Worm (Caenorhabditis elegans): ENCODE data around the gene glo-3.

glo-3 gene

ce11 chrX:10555189-10555964, 21.9 kb downstream of the glo-3 start, which contains the start of gene syd-2 (continued):
- TF ChIP-seq nhr-77 (tag; optimal IDR thresholded peaks at IDR 0.05) (peak; percentile 74), nhr-20 (tag; optimal IDR thresholded peaks at IDR 0.05) (peak; percentile 82), dpl-1 (GFP tag; optimal IDR thresholded peaks at IDR 0.05) (peak; percentile 13 to 47 (median 32)), egl-27 (tag; optimal IDR thresholded peaks at IDR 0.05) (peak in 1 of 2 experiments; percentile 58), efl-1 (optimal IDR thresholded peaks at IDR 0.05) (peak; percentile 37 to 46), efl-1 (GFP tag; optimal IDR thresholded peaks at IDR 0.05 in 1 of 2) (peak in 1 of 2 experiments; percentile 73), unc-30 (tag; optimal IDR thresholded peaks at IDR 0.05) (no peak), ceh-63 (GFP tag; optimal IDR thresholded peaks at IDR 0.05) (no peak), grh-1 (GFP tag; IDR thresholded peaks at IDR 0.05) (no peak), snu-23 (GFP tag; optimal IDR thresholded peaks at IDR 0.05) (peak; percentile 86), mdl-1 (tag; optimal IDR thresholded peaks at IDR 0.05) (peak in 1 of 2 experiments; percentile 15), hlh-4 (tag; optimal IDR thresholded peaks at IDR 0.05) (no peak), lir-3 (tag; optimal IDR thresholded peaks at IDR 0.05; ENCODE audit: poor library complexity) (no peak), zip-4 (GFP tag; optimal IDR thresholded peaks at IDR 0.05) (no peak), hpl-2 (GFP tag; optimal IDR thresholded peaks at IDR 0.05) (no peak), egl-13 (tag; optimal IDR thresholded peaks at IDR 0.05) (peak; percentile 43), tlp-1 (tag; optimal IDR thresholded peaks at IDR 0.05) (no peak), lin-13 (GFP tag; optimal IDR thresholded peaks at IDR 0.05) (no peak), mef-2 (tag; optimal IDR thresholded peaks at IDR 0.05) (no peak), fkh-4 (tag; optimal IDR thresholded peaks at IDR 0.05; ENCODE audit: borderline replicate concordance) (peak; percentile 9), nhr-85 (tag) (peak; percentile 79), Y116A8C.19 (tag; optimal IDR thresholded peaks at IDR 0.05; ENCODE audit: borderline replicate concordance) (no peak), nhr-28 (tag; optimal IDR thresholded peaks at IDR 0.05) (no peak), nhr-12 (tag; optimal IDR thresholded peaks at IDR 0.05) (no peak), sup-37 (GFP tag; optimal IDR thresholded peaks at IDR 0.05) (peak; percentile 33), ztf-4 (tag; optimal IDR thresholded peaks at IDR 0.05) (peak; percentile 22), nhr-71 (tag; optimal IDR thresholded peaks at IDR 0.05) (peak; percentile 90), mab-9 (GFP tag; IDR thresholded peaks at IDR 0.05) (no peak), lin-39 (tag; optimal IDR thresholded peaks at IDR 0.05) (no peak), fos-1 (tag; optimal IDR thresholded peaks at IDR 0.05) (peak; percentile 41), F16B12.6 (tag; optimal IDR thresholded peaks at IDR 0.05) (no peak), nhr-76 (tag; optimal IDR thresholded peaks at IDR 0.05) (no peak), aha-1 (tag; optimal IDR thresholded peaks at IDR 0.05) (no peak), unc-130 (tag; optimal IDR thresholded peaks at IDR 0.05) (peak; percentile 36), skn-1 (tag; optimal IDR thresholded peaks at IDR 0.05) (peak; percentile 75), lin-14 (GFP tag; optimal IDR thresholded peaks at IDR 0.05) (peak; percentile 99), C16A3.4 (tag; optimal IDR thresholded peaks at IDR 0.05) (peak; percentile 45), vab-15 (tag; optimal IDR thresholded peaks at IDR 0.05) (no peak), aly-2 (tag; optimal IDR thresholded peaks at IDR 0.05) (no peak), mep-1 (tag; optimal IDR thresholded peaks at IDR 0.05) (peak; percentile 80), ceh-88 (GFP tag; IDR thresholded peaks at IDR 0.05) (no peak), pax-3 (tag; optimal IDR thresholded peaks at IDR 0.05) (no peak), nhr-47 (tag; optimal IDR thresholded peaks at IDR 0.05) (peak; percentile 75), ceh-8 (GFP tag; optimal IDR thresholded peaks at IDR 0.05) (peak; percentile 23), C34B4.2 (tag; optimal IDR thresholded peaks at IDR 0.05) (no peak), nhr-90 (tag; optimal IDR thresholded peaks at IDR 0.05; ENCODE audit: poor library complexity) (peak; percentile 49), pag-3 (tag; optimal IDR thresholded peaks at IDR 0.05; ENCODE audit: borderline replicate concordance, insufficient read depth) (no peak), xbp-1 (tag; optimal IDR thresholded peaks at IDR 0.05) (peak; percentile 59), snpc-4 (tag; optimal IDR thresholded peaks at IDR 0.05) (no peak), irx-1 (tag; optimal IDR thresholded peaks at IDR 0.05) (peak; percentile 69), elt-2 (tag; optimal IDR thresholded peaks at IDR 0.05) (peak; percentile 23)

Data from whole organism, L1 larva.